Fruit fly (Drosophila melanogaster) whole organism, pupa: ENCODE measurements around the gene CG12236.

ENCODE experiments used
- CG10348 ChIP-seq: fragments of 200-800 bp; sonication (Bioruptor generic); IDR thresholded peaks from 2 replicates; pipeline ENCODE4 v1.3.6; 2022; ENCODE audit warnings: missing biosample characterization, missing genetic modification characterization
- CG12605 ChIP-seq: fragments of 200-800 bp; sonication (Bioruptor generic); IDR thresholded peaks from 2 replicates; pipeline ENCODE4 v1.3.6; 2022; ENCODE audit warnings: missing biosample characterization, missing genetic modification characterization
- CG17806 ChIP-seq: fragments of 200-800 bp; sonication (Bioruptor generic); optimal IDR thresholded peaks from 2 replicates; lab custom pipeline; 2018; ENCODE audit warnings: missing biosample characterization, mild to moderate bottlenecking, missing genetic modification characterization, moderate library complexity
- CG32121 ChIP-seq: fragments of 200-800 bp; sonication (Bioruptor generic); IDR thresholded peaks from 2 replicates; pipeline ENCODE4 v1.3.6; 2022; ENCODE audit warnings: missing biosample characterization, missing genetic modification characterization
- CG9948 ChIP-seq: fragments of 200-800 bp; sonication (Bioruptor generic); optimal IDR thresholded peaks from 2 replicates; lab custom pipeline; 2018; ENCODE audit warnings: missing biosample characterization, mild to moderate bottlenecking, missing genetic modification characterization, moderate library complexity
- EcR ChIP-seq: fragments of 200-800 bp; sonication (Bioruptor generic); optimal IDR thresholded peaks from 3 replicates; lab custom pipeline; 2019; ENCODE audit warnings: missing biosample characterization, missing genetic modification characterization, mild to moderate bottlenecking, moderate library complexity, missing genetic modification reagents
- Ets98B ChIP-seq: fragments of 200-800 bp; sonication (Bioruptor generic); IDR thresholded peaks from 2 replicates; pipeline ENCODE4 v1.3.6; 2022; ENCODE audit warnings: missing biosample characterization, missing genetic modification characterization
- Pif1A ChIP-seq: fragments of 200-800 bp; sonication (Bioruptor generic); optimal IDR thresholded peaks from 3 replicates; lab custom pipeline; 2016; ENCODE audit warnings: missing biosample characterization, missing genetic modification characterization
- rn ChIP-seq: fragments of 200-800 bp; sonication (Bioruptor generic); IDR thresholded peaks from 2 replicates; pipeline ENCODE4 v1.3.6; 2022; ENCODE audit warnings: missing biosample characterization, missing genetic modification characterization

DNA sequence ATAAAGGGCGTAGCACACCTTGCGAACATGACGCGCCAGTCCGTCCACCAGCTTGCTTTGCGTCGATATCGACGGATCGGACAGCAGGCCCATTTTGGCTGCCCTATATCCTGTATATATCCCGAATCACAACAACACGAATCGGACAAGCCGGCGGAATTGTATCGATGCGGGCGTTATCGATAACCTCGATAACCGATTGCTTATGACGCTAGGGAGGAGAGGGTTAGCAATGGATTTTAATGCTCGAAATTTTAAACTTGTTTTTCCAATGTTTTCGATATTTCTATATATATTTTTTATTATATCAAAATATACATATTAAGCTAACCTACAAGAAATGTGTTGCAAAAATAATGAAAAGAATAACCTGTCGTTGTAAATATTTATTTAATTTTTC, 34.8 kb upstream of the CG12236 start, which contains the start of gene GAA1:
- no peak for TF ChIP-seq Ets98B (GFP tag; lab: Robert Waterston, UW)
- TF ChIP-seq CG9948 (tag; lab: Kevin White, UChicago): no peak
- TF ChIP-seq CG10348 (GFP tag; lab: Robert Waterston, UW): no peak
- TF ChIP-seq CG12605: no peak
- no peak for TF ChIP-seq rn
- no peak for TF ChIP-seq CG32121 (GFP tag; lab: Robert Waterston, UW)
- TF ChIP-seq EcR (GFP tag; lab: Kevin White, UChicago): no peak
- TF ChIP-seq Pif1A (GFP tag; lab: Kevin White, UChicago): no peak
- peak; percentile 9 for TF ChIP-seq CG17806
